Fruit fly (Drosophila melanogaster) whole organism, wandering third instar larva: ENCODE measurements around the gene Pde6.

Experiments used
- GATAd ChIP-seq: sonication (Bioruptor generic); optimal IDR thresholded peaks from 2 replicates; lab custom pipeline; 2016; ENCODE audit warnings: missing biosample characterization, missing genetic modification characterization
- Hr78 ChIP-seq: fragments of >200 bp; optimal IDR thresholded peaks from 2 replicates; lab custom pipeline; 2017; ENCODE audit warnings: missing biosample characterization, missing genetic modification characterization
- Mio ChIP-seq: sonication (Bioruptor generic); optimal IDR thresholded peaks from 2 replicates; lab custom pipeline; 2016; ENCODE audit warnings: missing biosample characterization, missing genetic modification characterization
- Sp1 ChIP-seq: fragments of 200-800 bp; sonication (Bioruptor generic); optimal IDR thresholded peaks from 3 replicates; lab custom pipeline; 2019; ENCODE audit warnings: missing biosample characterization, mild to moderate bottlenecking, missing genetic modification characterization, moderate library complexity
- Vsx2 ChIP-seq: fragments of 200-300, 225-300 bp; sonication (Bioruptor generic); optimal IDR thresholded peaks from 2 replicates; lab custom pipeline; 2018; ENCODE audit warnings: missing biosample characterization, missing genetic modification characterization; ENCODE audit not compliant: partially characterized antibody
- lola ChIP-seq: fragments of >200 bp; optimal IDR thresholded peaks from 2 replicates; lab custom pipeline; 2017; ENCODE audit warnings: missing biosample characterization, missing genetic modification characterization
- woc ChIP-seq: sonication (Bioruptor generic); optimal IDR thresholded peaks from 2 replicates; lab custom pipeline; 2016; ENCODE audit warnings: missing biosample characterization, mild to moderate bottlenecking, missing genetic modification characterization

dm6 chr3R:14542038-14542437, 16.1 kb downstream of the Pde6 start:
- no peak for TF ChIP-seq GATAd (GFP tag; lab: Kevin White, UChicago)
- no peak for TF ChIP-seq Mio (GFP tag; lab: Kevin White, UChicago)
- TF ChIP-seq Vsx2 (GFP tag; lab: Kevin White, UChicago), result no peak
- TF ChIP-seq Hr78 (GFP tag; lab: Kevin White, UChicago), result no peak
- TF ChIP-seq lola (GFP tag; lab: Kevin White, UChicago), result no peak
- TF ChIP-seq woc, result no peak
- TF ChIP-seq Sp1, result no peak
